Fruit fly (Drosophila melanogaster) whole organism, adult: ENCODE data around the gene fy.

ENCODE experiments used
- CG11617 ChIP-seq: fragments of 200-800 bp; sonication (Bioruptor generic); optimal IDR thresholded peaks from 2 replicates; lab custom pipeline; 2017; ENCODE audit warnings: mild to moderate bottlenecking, missing biosample characterization, missing genetic modification reagents, missing genetic modification characterization
- CG12768 ChIP-seq: fragments of 200-800 bp; sonication (Bioruptor generic); optimal IDR thresholded peaks from 2 replicates; lab custom pipeline; 2017; ENCODE audit warnings: missing biosample characterization, missing genetic modification characterization, mild to moderate bottlenecking, moderate library complexity, missing genetic modification reagents
- CG14711 ChIP-seq: fragments of 200-800 bp; sonication (Bioruptor generic); optimal IDR thresholded peaks from 2 replicates; lab custom pipeline; 2018; ENCODE audit warnings: missing biosample characterization, mild to moderate bottlenecking, missing genetic modification characterization, moderate library complexity
- CG1620 ChIP-seq: fragments of 200-800 bp; sonication (Bioruptor generic); optimal IDR thresholded peaks from 2 replicates; lab custom pipeline; 2016; ENCODE audit warnings: missing biosample characterization, missing genetic modification characterization
- CG7045 ChIP-seq: fragments of 200-800 bp; sonication (Bioruptor generic); optimal IDR thresholded peaks from 2 replicates; lab custom pipeline; 2017; ENCODE audit warnings: missing biosample characterization, mild to moderate bottlenecking, missing genetic modification characterization
- CG7101 ChIP-seq: fragments of 200-800 bp; sonication (Bioruptor generic); optimal IDR thresholded peaks from 2 replicates; lab custom pipeline; 2018; ENCODE audit warnings: missing biosample characterization, mild to moderate bottlenecking, missing genetic modification characterization, moderate library complexity
- Clk ChIP-seq: fragments of 200-800 bp; sonication (Bioruptor generic); optimal IDR thresholded peaks from 2 replicates; lab custom pipeline; 2017; ENCODE audit warnings: missing biosample characterization, missing genetic modification characterization
- Hr96 ChIP-seq: fragments of 200-800 bp; sonication (Bioruptor generic); optimal IDR thresholded peaks from 2 replicates; lab custom pipeline; 2016; ENCODE audit warnings: missing biosample characterization, missing genetic modification characterization
- Mnt ChIP-seq: fragments of 200-800 bp; sonication (Bioruptor generic); optimal IDR thresholded peaks from 2 replicates; lab custom pipeline; 2016; ENCODE audit warnings: missing biosample characterization, mild to moderate bottlenecking, missing genetic modification characterization
- cic ChIP-seq: fragments of 200-800 bp; sonication (Bioruptor generic); optimal IDR thresholded peaks from 2 replicates; lab custom pipeline; 2017; ENCODE audit warnings: missing biosample characterization, mild to moderate bottlenecking, missing genetic modification characterization, moderate library complexity
- kay ChIP-seq: fragments of 200-800 bp; sonication (Bioruptor generic); peaks from one replicate; lab custom pipeline; 2016; ENCODE audit warnings: missing biosample characterization, missing genetic modification characterization, borderline replicate concordance
- ovo ChIP-seq: fragments of 200-800 bp; sonication (Bioruptor generic); optimal IDR thresholded peaks from 2 replicates; lab custom pipeline; 2016; ENCODE audit warnings: missing biosample characterization, missing genetic modification characterization
- tj ChIP-seq: fragments of 200-800 bp; sonication (Bioruptor generic); optimal IDR thresholded peaks from 3 replicates; lab custom pipeline; 2017; ENCODE audit warnings: missing biosample characterization, mild to moderate bottlenecking, missing genetic modification characterization, moderate library complexity
- toe ChIP-seq: fragments of 200-800 bp; sonication (Bioruptor generic); optimal IDR thresholded peaks from 2 replicates; lab custom pipeline; 2016; ENCODE audit warnings: missing biosample characterization, missing genetic modification characterization

dm6 chr2L:8374235-8374634 is 28.8 kb downstream of the fy start, which contains the start of gene Wdr82:
- TF ChIP-seq kay (GFP tag; lab: Kevin White, UChicago), result no peak
- no peak for TF ChIP-seq CG11617 (GFP tag; lab: Kevin White, UChicago)
- no peak for TF ChIP-seq CG12768
- no peak for TF ChIP-seq Mnt (GFP tag; lab: Kevin White, UChicago)
- TF ChIP-seq CG7045 (GFP tag; lab: Kevin White, UChicago), result no peak
- no peak for TF ChIP-seq CG14711 (tag; lab: Kevin White, UChicago)
- TF ChIP-seq tj (GFP tag; lab: Kevin White, UChicago), result no peak
- TF ChIP-seq toe (GFP tag; lab: Kevin White, UChicago), result no peak
- no peak for TF ChIP-seq ovo (GFP tag; lab: Kevin White, UChicago)
- no peak for TF ChIP-seq CG1620 (GFP tag; lab: Kevin White, UChicago)
- TF ChIP-seq Clk (GFP tag; lab: Kevin White, UChicago), result no peak
- no peak for TF ChIP-seq Hr96 (GFP tag; lab: Kevin White, UChicago)
- TF ChIP-seq cic (GFP tag; lab: Kevin White, UChicago), result no peak
- TF ChIP-seq CG7101 (tag; lab: Kevin White, UChicago), result no peak
